Worm (Caenorhabditis elegans) whole organism, L1 larva: ENCODE measurements around the gene C27B7.7.

Source experiments
- C04F5.9 ChIP-seq: sonication (generic microtip); optimal IDR thresholded peaks from 2 replicates; lab custom pipeline; 2016; ENCODE audit warnings: missing genetic modification characterization, missing compliant biosample characterization
- C16A3.4 ChIP-seq: fragments of 150-350 bp; optimal IDR thresholded peaks from 2 replicates; lab custom pipeline; 2014; ENCODE audit warnings: missing biosample characterization, missing genetic modification characterization
- C34B4.2 ChIP-seq: sonication (generic microtip); optimal IDR thresholded peaks from 2 replicates; lab custom pipeline; 2017; ENCODE audit warnings: mild to moderate bottlenecking, missing genetic modification characterization, missing compliant biosample characterization
- F16B12.6 ChIP-seq: fragments of 150-350 bp; optimal IDR thresholded peaks from 2 replicates; lab custom pipeline; 2014; ENCODE audit warnings: missing biosample characterization, missing genetic modification characterization
- aha-1 ChIP-seq: fragments of 150-350 bp; optimal IDR thresholded peaks from 2 replicates; lab custom pipeline; 2014; ENCODE audit warnings: missing biosample characterization, missing genetic modification characterization
- alr-1 ChIP-seq: fragments of 200-800 bp; sonication (Bioruptor generic); optimal IDR thresholded peaks from 2 replicates; lab custom pipeline; 2018; ENCODE audit warnings: borderline replicate concordance, mild to moderate bottlenecking, missing genetic modification characterization, missing compliant biosample characterization
- aly-2 ChIP-seq: fragments of 150-350 bp; optimal IDR thresholded peaks from 2 replicates; lab custom pipeline; 2014; ENCODE audit warnings: missing biosample characterization, missing genetic modification characterization
- blmp-1 ChIP-seq: fragments of 150-350 bp; optimal IDR thresholded peaks from 2 replicates; lab custom pipeline; 2014; ENCODE audit warnings: missing biosample characterization, missing genetic modification characterization
- ceh-8 ChIP-seq: fragments of 200-800 bp; sonication (Bioruptor generic); optimal IDR thresholded peaks from 2 replicates; lab custom pipeline; 2018; ENCODE audit warnings: mild to moderate bottlenecking, missing genetic modification characterization, moderate library complexity, missing compliant biosample characterization
- ces-1 ChIP-seq: fragments of 150-350 bp; optimal IDR thresholded peaks from 2 replicates; lab custom pipeline; 2014; ENCODE audit warnings: missing biosample characterization, missing genetic modification reagents, missing genetic modification characterization
- dpl-1 ChIP-seq, 3 experiments: fragments of 150-350 bp in 2 of 3; sonication (generic microtip) in 1 of 3; optimal IDR thresholded peaks; 2 replicates each; lab custom pipeline; 2014 to 2017; ENCODE audit warnings: missing biosample characterization in 3 of 3, missing genetic modification characterization in 3 of 3, missing genetic modification reagents in 3 of 3
- efl-1 ChIP-seq, 4 experiments: fragments of 150-350 bp; optimal IDR thresholded peaks in 3 of 4; peaks in 1 of 4; 1 replicate in 1 of 4; 2 replicates in 3 of 4; lab custom pipeline; 2014; ENCODE audit warnings: missing biosample characterization in 2 of 4, missing genetic modification characterization in 2 of 4, missing genetic modification reagents in 2 of 4
- egl-13 ChIP-seq: sonication (generic microtip); optimal IDR thresholded peaks from 2 replicates; lab custom pipeline; 2016; ENCODE audit warnings: missing genotype, missing genetic modification reagents, missing genetic modification characterization, missing compliant biosample characterization
- egl-27 ChIP-seq, 2 experiments: fragments of 150-350 bp in 1 of 2; sonication (generic microtip); optimal IDR thresholded peaks; 3 replicates each; lab custom pipeline; 2017 to 2018; ENCODE audit warnings: missing biosample characterization in 2 of 2, missing genetic modification characterization in 2 of 2, missing genetic modification reagents in 2 of 2
- elt-2 ChIP-seq: sonication (generic microtip); optimal IDR thresholded peaks from 2 replicates; lab custom pipeline; 2016; ENCODE audit warnings: missing genetic modification characterization, mild to moderate bottlenecking, inconsistent platforms, missing compliant biosample characterization, missing genetic modification reagents
- ets-5 ChIP-seq: fragments of 200-800 bp; sonication (Bioruptor generic); IDR thresholded peaks from 2 replicates; pipeline ENCODE4 v1.3.6; 2022; ENCODE audit warnings: missing genetic modification characterization, missing compliant biosample characterization
- fkh-4 ChIP-seq: sonication (generic microtip); optimal IDR thresholded peaks from 2 replicates; lab custom pipeline; 2016; ENCODE audit warnings: missing compliant biosample characterization, missing genetic modification characterization, borderline replicate concordance
- fkh-8 ChIP-seq: sonication (generic microtip); optimal IDR thresholded peaks from 2 replicates; lab custom pipeline; 2016; ENCODE audit warnings: mild to moderate bottlenecking, missing genetic modification characterization, missing compliant biosample characterization
- fos-1 ChIP-seq: fragments of 150-350 bp; optimal IDR thresholded peaks from 2 replicates; lab custom pipeline; 2014; ENCODE audit warnings: missing biosample characterization, missing genetic modification characterization
- hlh-17 ChIP-seq: fragments of 200-800 bp; sonication (Bioruptor generic); optimal IDR thresholded peaks from 2 replicates; lab custom pipeline; 2018; ENCODE audit warnings: missing genetic modification characterization, mild to moderate bottlenecking, missing compliant biosample characterization, moderate library complexity, borderline replicate concordance
- hlh-4 ChIP-seq: sonication (generic microtip); optimal IDR thresholded peaks from 2 replicates; lab custom pipeline; 2016; ENCODE audit warnings: mild to moderate bottlenecking, missing genetic modification characterization, missing compliant biosample characterization
- hpl-2 ChIP-seq: fragments of 150-350 bp; optimal IDR thresholded peaks from 2 replicates; lab custom pipeline; 2014; ENCODE audit warnings: missing biosample characterization, missing genetic modification reagents, missing genetic modification characterization
- isw-1 ChIP-seq: fragments of 200-800 bp; sonication (Bioruptor generic); IDR thresholded peaks from 2 replicates; pipeline ENCODE4 v1.3.6; 2022; ENCODE audit warnings: missing genetic modification characterization, missing compliant biosample characterization
- jun-1 ChIP-seq: fragments of 150-350 bp; optimal IDR thresholded peaks from 2 replicates; lab custom pipeline; 2014; ENCODE audit warnings: missing biosample characterization, missing genetic modification reagents, missing genetic modification characterization
- lin-14 ChIP-seq: fragments of 200-800 bp; sonication (Bioruptor generic); optimal IDR thresholded peaks from 2 replicates; lab custom pipeline; 2018; ENCODE audit warnings: mild to moderate bottlenecking, missing genetic modification characterization, moderate library complexity, missing compliant biosample characterization
- lin-15B ChIP-seq: fragments of 150-350 bp; sonication (generic microtip); optimal IDR thresholded peaks from 3 replicates; lab custom pipeline; 2014; ENCODE audit warnings: missing biosample characterization, missing genetic modification characterization
- lin-39 ChIP-seq: fragments of 150-350 bp; optimal IDR thresholded peaks from 2 replicates; lab custom pipeline; 2014; ENCODE audit warnings: missing biosample characterization, missing genetic modification reagents, missing genetic modification characterization
- lir-3 ChIP-seq: sonication (generic microtip); optimal IDR thresholded peaks from 2 replicates; lab custom pipeline; 2016; ENCODE audit warnings: mild to moderate bottlenecking, missing genetic modification characterization, moderate library complexity, missing compliant biosample characterization; ENCODE audit not compliant: poor library complexity
- lsy-2 ChIP-seq, 2 experiments: fragments of 150-350 bp; optimal IDR thresholded peaks; 2 replicates each; lab custom pipeline; 2014; ENCODE audit warnings: missing biosample characterization in 2 of 2, missing genetic modification characterization in 2 of 2
- mdl-1 ChIP-seq, 2 experiments: fragments of 150-350 bp; optimal IDR thresholded peaks; 2 replicates each; lab custom pipeline; 2014 to 2017; ENCODE audit warnings: missing biosample characterization in 2 of 2, missing genetic modification characterization in 2 of 2, inconsistent platforms in 1 of 2
- nhr-11 ChIP-seq: fragments of 150-350 bp; optimal IDR thresholded peaks from 2 replicates; lab custom pipeline; 2014; ENCODE audit warnings: missing biosample characterization, missing genetic modification characterization
- nhr-12 ChIP-seq: sonication (generic microtip); optimal IDR thresholded peaks from 2 replicates; lab custom pipeline; 2017; ENCODE audit warnings: missing biosample characterization, missing genetic modification characterization
- nhr-20 ChIP-seq: sonication (generic microtip); optimal IDR thresholded peaks from 2 replicates; lab custom pipeline; 2016; ENCODE audit warnings: mild to moderate bottlenecking, missing genetic modification characterization, missing compliant biosample characterization
- nhr-47 ChIP-seq: sonication (generic microtip); optimal IDR thresholded peaks from 2 replicates; lab custom pipeline; 2016; ENCODE audit warnings: mild to moderate bottlenecking, missing genetic modification characterization, moderate library complexity, missing compliant biosample characterization
- nhr-77 ChIP-seq: fragments of 150-350 bp; optimal IDR thresholded peaks from 2 replicates; lab custom pipeline; 2014; ENCODE audit warnings: missing biosample characterization, missing genetic modification characterization
- nhr-84 ChIP-seq: sonication (generic microtip); optimal IDR thresholded peaks from 2 replicates; lab custom pipeline; 2017; ENCODE audit warnings: missing biosample characterization, missing genetic modification characterization
- nhr-90 ChIP-seq: sonication (generic microtip); optimal IDR thresholded peaks from 2 replicates; lab custom pipeline; 2016; ENCODE audit warnings: mild to moderate bottlenecking, missing genetic modification characterization, missing compliant biosample characterization; ENCODE audit not compliant: poor library complexity
- pag-3 ChIP-seq: sonication (generic microtip); optimal IDR thresholded peaks from 2 replicates; lab custom pipeline; 2017; ENCODE audit warnings: missing genetic modification characterization, mild to moderate bottlenecking, missing compliant biosample characterization, antibody characterized with exemption, borderline replicate concordance; ENCODE audit not compliant: insufficient read depth
- pqm-1 ChIP-seq: sonication (generic microtip); optimal IDR thresholded peaks from 3 replicates; lab custom pipeline; 2017; ENCODE audit warnings: missing biosample characterization, missing genetic modification characterization
- rnt-1 ChIP-seq: sonication (generic microtip); optimal IDR thresholded peaks from 2 replicates; lab custom pipeline; 2016; ENCODE audit warnings: mild to moderate bottlenecking, missing genetic modification characterization, moderate library complexity, missing compliant biosample characterization
- skn-1 ChIP-seq: fragments of 150-350 bp; optimal IDR thresholded peaks from 2 replicates; lab custom pipeline; 2014; ENCODE audit warnings: missing biosample characterization, missing genetic modification characterization
- snpc-4 ChIP-seq: fragments of 150-350 bp; optimal IDR thresholded peaks from 2 replicates; lab custom pipeline; 2014; ENCODE audit warnings: missing biosample characterization, missing genetic modification characterization
- snu-23 ChIP-seq: sonication (generic microtip); optimal IDR thresholded peaks from 2 replicates; lab custom pipeline; 2016; ENCODE audit warnings: missing genetic modification characterization, missing compliant biosample characterization
- sox-4 ChIP-seq: sonication (generic microtip); optimal IDR thresholded peaks from 2 replicates; lab custom pipeline; 2016; ENCODE audit warnings: missing genetic modification characterization, missing compliant biosample characterization
- swsn-7 ChIP-seq: sonication (generic microtip); optimal IDR thresholded peaks from 2 replicates; lab custom pipeline; 2016; ENCODE audit warnings: missing genetic modification characterization, missing compliant biosample characterization
- tbx-2 ChIP-seq: sonication (generic microtip); optimal IDR thresholded peaks from 2 replicates; lab custom pipeline; 2016; ENCODE audit warnings: missing genetic modification characterization, missing compliant biosample characterization
- tlp-1 ChIP-seq: fragments of 150-350 bp; optimal IDR thresholded peaks from 2 replicates; lab custom pipeline; 2014; ENCODE audit warnings: missing biosample characterization, missing genetic modification characterization
- unc-30 ChIP-seq: sonication (generic microtip); optimal IDR thresholded peaks from 2 replicates; lab custom pipeline; 2017; ENCODE audit warnings: missing biosample characterization, missing genetic modification characterization
- unc-62 ChIP-seq: fragments of 150-350 bp; optimal IDR thresholded peaks from 2 replicates; lab custom pipeline; 2014; ENCODE audit warnings: missing biosample characterization, missing genetic modification reagents, missing genetic modification characterization
- unc-86 ChIP-seq: sonication (generic microtip); optimal IDR thresholded peaks from 2 replicates; lab custom pipeline; 2016; ENCODE audit warnings: missing genetic modification characterization, missing compliant biosample characterization
- vab-15 ChIP-seq: sonication (generic microtip); optimal IDR thresholded peaks from 2 replicates; lab custom pipeline; 2017; ENCODE audit warnings: missing genotype, mild to moderate bottlenecking, missing genetic modification characterization, missing compliant biosample characterization
- xbp-1 ChIP-seq: sonication (generic microtip); optimal IDR thresholded peaks from 2 replicates; lab custom pipeline; 2016; ENCODE audit warnings: missing genetic modification characterization, missing compliant biosample characterization
- ztf-11 ChIP-seq, 2 experiments: sonication (generic microtip); optimal IDR thresholded peaks; 2 replicates each; lab custom pipeline; 2016 to 2017; ENCODE audit warnings: missing genetic modification characterization in 2 of 2, missing biosample characterization in 1 of 2, missing compliant biosample characterization in 1 of 2

Gene C27B7.7

ce11 chrIV:8869624-8870023 lies 37.2 kb upstream of the C27B7.7 start, which contains the start of gene npp-23 (continued):
- TF ChIP-seq tlp-1 (tag; lab: Kevin White, UChicago) = no peak
- no peak for TF ChIP-seq C34B4.2 (tag; lab: Kevin White, UChicago)
- TF ChIP-seq efl-1 (optimal IDR thresholded peaks at IDR 0.05; lab: Kevin White, UChicago) = peak; percentile 96 to 99
- peak; percentile 96 to 99 for TF ChIP-seq efl-1 (GFP tag; optimal IDR thresholded peaks at IDR 0.05 in 1 of 2; lab: Kevin White, UChicago)
- peak; percentile 11 for TF ChIP-seq aly-2 (tag; lab: Kevin White, UChicago)
- no peak for TF ChIP-seq nhr-84 (tag; lab: Kevin White, UChicago)
- TF ChIP-seq xbp-1 (tag; lab: Kevin White, UChicago) = peak; percentile 51
- no peak for TF ChIP-seq ztf-11 (tag; optimal IDR thresholded peaks at IDR 0.05; lab: Kevin White, UChicago)
- TF ChIP-seq swsn-7 (tag; lab: Kevin White, UChicago) = peak; percentile 50
- TF ChIP-seq pag-3 (tag; lab: Kevin White, UChicago) = no peak
- TF ChIP-seq fkh-8 = no peak
- TF ChIP-seq lir-3 (tag; lab: Kevin White, UChicago) = no peak
- no peak for TF ChIP-seq hlh-4 (tag; lab: Kevin White, UChicago)
- TF ChIP-seq ces-1 = no peak
- no peak for TF ChIP-seq nhr-12 (tag; lab: Kevin White, UChicago)
- no peak for TF ChIP-seq ets-5 (GFP tag; lab: Robert Waterston, UW)
- no peak for TF ChIP-seq unc-86 (tag; lab: Kevin White, UChicago)
- TF ChIP-seq lin-39 (tag; lab: Kevin White, UChicago) = no peak
- no peak for TF ChIP-seq fkh-4
- TF ChIP-seq mdl-1 (tag; optimal IDR thresholded peaks at IDR 0.05; lab: Kevin White, UChicago) = peak in 1 of 2 experiments; percentile 34
- TF ChIP-seq nhr-47 (tag; lab: Kevin White, UChicago) = no peak
- TF ChIP-seq nhr-77 (tag; lab: Kevin White, UChicago) = no peak
- no peak for TF ChIP-seq egl-27 (tag; optimal IDR thresholded peaks at IDR 0.05; lab: Kevin White, UChicago)
- TF ChIP-seq F16B12.6 (tag; lab: Kevin White, UChicago) = peak; percentile 18
- no peak for TF ChIP-seq hlh-17
- no peak for TF ChIP-seq unc-30 (tag; lab: Kevin White, UChicago)
- no peak for TF ChIP-seq unc-62 (GFP tag; lab: Kevin White, UChicago)
- TF ChIP-seq lin-14 (GFP tag; lab: Kevin White, UChicago) = no peak
- TF ChIP-seq lin-15B = peak; percentile 19
- TF ChIP-seq skn-1 (tag; lab: Kevin White, UChicago) = peak; percentile 51
- TF ChIP-seq isw-1 = no peak; the same call in 1 of the 2 replicates
- no peak for TF ChIP-seq pqm-1 (tag; lab: Kevin White, UChicago)
- peak; percentile 58 for TF ChIP-seq blmp-1 (tag; lab: Kevin White, UChicago)
- TF ChIP-seq snu-23 (GFP tag; lab: Kevin White, UChicago) = peak; percentile 72
- no peak for TF ChIP-seq ceh-8 (GFP tag; lab: Kevin White, UChicago)
- peak; percentile 58 for TF ChIP-seq rnt-1 (tag; lab: Kevin White, UChicago)
- TF ChIP-seq nhr-20 (tag; lab: Kevin White, UChicago) = peak; percentile 59
- TF ChIP-seq egl-13 (tag; lab: Kevin White, UChicago) = peak; percentile 12
- no peak for TF ChIP-seq fos-1 (tag; lab: Kevin White, UChicago)
- no peak for TF ChIP-seq nhr-11
- TF ChIP-seq C04F5.9 (tag; lab: Kevin White, UChicago) = no peak
- no peak for TF ChIP-seq nhr-90 (tag; lab: Kevin White, UChicago)
- TF ChIP-seq vab-15 = no peak
- TF ChIP-seq aha-1 (tag; lab: Kevin White, UChicago) = no peak
- peak; percentile 15 for TF ChIP-seq snpc-4 (tag; lab: Kevin White, UChicago)
- TF ChIP-seq C16A3.4 (tag; lab: Kevin White, UChicago) = peak; percentile 37
- peak in 1 of 2 experiments; percentile 60 for TF ChIP-seq lsy-2 (tag; optimal IDR thresholded peaks at IDR 0.05; lab: Kevin White, UChicago)
- no peak for TF ChIP-seq sox-4 (tag; lab: Kevin White, UChicago)
- TF ChIP-seq dpl-1 (GFP tag; optimal IDR thresholded peaks at IDR 0.05; lab: Kevin White, UChicago) = peak; percentile 93 to 96 (median 95)
- TF ChIP-seq elt-2 (tag; lab: Kevin White, UChicago) = no peak
- TF ChIP-seq alr-1 (tag; lab: Kevin White, UChicago) = no peak
- TF ChIP-seq tbx-2 = no peak
- TF ChIP-seq hpl-2 (GFP tag; lab: Kevin White, UChicago) = no peak
- no peak for TF ChIP-seq jun-1 (tag; lab: Kevin White, UChicago)
